Worm (Caenorhabditis elegans) whole organism, L1 larva: ENCODE results near the gene H28G03.2.

Source experiments
- C16A3.4 ChIP-seq: fragments of 150-350 bp; optimal IDR thresholded peaks from 2 replicates; lab custom pipeline; 2014; ENCODE audit warnings: missing biosample characterization, missing genetic modification characterization
- ceh-82 ChIP-seq, 3 experiments: fragments of 150-350 bp in 1 of 3; sonication (generic microtip) in 2 of 3; optimal IDR thresholded peaks; 2 replicates each; lab custom pipeline; 2014 to 2017; ENCODE audit warnings: missing biosample characterization in 3 of 3, missing genetic modification characterization in 3 of 3
- mdl-1 ChIP-seq, 2 experiments: fragments of 150-350 bp; optimal IDR thresholded peaks; 2 replicates each; lab custom pipeline; 2014 to 2017; ENCODE audit warnings: missing biosample characterization in 2 of 2, missing genetic modification characterization in 2 of 2, inconsistent platforms in 1 of 2
- nhr-77 ChIP-seq: fragments of 150-350 bp; optimal IDR thresholded peaks from 2 replicates; lab custom pipeline; 2014; ENCODE audit warnings: missing biosample characterization, missing genetic modification characterization
- pag-3 ChIP-seq: sonication (generic microtip); optimal IDR thresholded peaks from 2 replicates; lab custom pipeline; 2017; ENCODE audit warnings: missing genetic modification characterization, mild to moderate bottlenecking, missing compliant biosample characterization, antibody characterized with exemption, borderline replicate concordance; ENCODE audit not compliant: insufficient read depth
- snpc-4 ChIP-seq: fragments of 150-350 bp; optimal IDR thresholded peaks from 2 replicates; lab custom pipeline; 2014; ENCODE audit warnings: missing biosample characterization, missing genetic modification characterization

- TF ChIP-seq nhr-77 (tag; lab: Kevin White, UChicago) (no peak), snpc-4 (no peak), mdl-1 (tag; optimal IDR thresholded peaks at IDR 0.05; lab: Kevin White, UChicago) (no peak), pag-3 (tag; lab: Kevin White, UChicago) (no peak), C16A3.4 (no peak), ceh-82 (tag; optimal IDR thresholded peaks at IDR 0.05; lab: Kevin White, UChicago) (no peak)
Observed at ce11 chrX:5252798-5253197, 47.2 kb downstream of the H28G03.2 start, which contains the start of gene nspg-14.
